Worm (Caenorhabditis elegans) whole organism, early embryonic: ENCODE data around the gene nhr-210.

Source experiments
- F13C5.2 ChIP-seq: sonication (generic microtip); optimal IDR thresholded peaks from 2 replicates; lab custom pipeline; 2017; ENCODE audit warnings: mild to moderate bottlenecking, missing genetic modification characterization, inconsistent platforms, missing compliant biosample characterization
- aly-1 ChIP-seq: sonication (generic microtip); optimal IDR thresholded peaks from 2 replicates; lab custom pipeline; 2016; ENCODE audit warnings: missing genetic modification characterization, missing compliant biosample characterization
- ama-1 ChIP-seq: fragments of 150-350 bp; optimal IDR thresholded peaks from 2 replicates; lab custom pipeline; 2014
- ceh-36 ChIP-seq: sonication (generic microtip); optimal IDR thresholded peaks from 2 replicates; lab custom pipeline; 2016; ENCODE audit warnings: missing genetic modification characterization, inconsistent platforms, missing compliant biosample characterization
- flt-1 ChIP-seq: fragments of 200-800 bp; sonication (Bioruptor generic); IDR thresholded peaks from 2 replicates; pipeline ENCODE4 v1.3.6; 2022; ENCODE audit warnings: missing genetic modification characterization, missing compliant biosample characterization
- hnd-1 ChIP-seq: sonication (generic microtip); optimal IDR thresholded peaks from 2 replicates; lab custom pipeline; 2016; ENCODE audit warnings: missing genetic modification characterization, missing compliant biosample characterization
- pes-1 ChIP-seq: fragments of 200-800 bp; sonication (Bioruptor generic); IDR thresholded peaks from 2 replicates; pipeline ENCODE4 v1.3.6; 2022; ENCODE audit warnings: missing genetic modification reagents, missing genetic modification characterization, missing compliant biosample characterization
- scrt-1 ChIP-seq: fragments of 200-800 bp; sonication (Bioruptor generic); IDR thresholded peaks from 2 replicates; pipeline ENCODE4 v1.3.6; 2022; ENCODE audit warnings: missing genetic modification characterization, missing compliant biosample characterization
- sea-1 ChIP-seq: fragments of 200-800 bp; sonication (Bioruptor generic); conservative IDR thresholded peaks from 2 replicates; pipeline ENCODE4 v1.3.6; 2022; ENCODE audit warnings: missing genetic modification characterization, missing compliant biosample characterization
- tbx-11 ChIP-seq: fragments of 200-800 bp; sonication (Bioruptor generic); IDR thresholded peaks from 2 replicates; pipeline ENCODE4 v1.3.6; 2022; ENCODE audit warnings: missing genetic modification characterization, missing compliant biosample characterization
- tra-4 ChIP-seq: sonication (generic microtip); optimal IDR thresholded peaks from 2 replicates; lab custom pipeline; 2017; ENCODE audit warnings: missing genetic modification characterization, missing compliant biosample characterization

ce11 chrV:489320-489719, 30.0 kb downstream of the nhr-210 start, which contains the start of gene nhr-106:
- TF ChIP-seq aly-1 = no peak
- TF ChIP-seq ama-1 = no peak
- no peak for TF ChIP-seq sea-1 (GFP tag; lab: Robert Waterston, UW)
- TF ChIP-seq tbx-11 (GFP tag; lab: Robert Waterston, UW) = no peak
- TF ChIP-seq scrt-1 = no peak
- no peak for TF ChIP-seq ceh-36 (tag; lab: Kevin White, UChicago)
- no peak for TF ChIP-seq tra-4 (tag; lab: Kevin White, UChicago)
- TF ChIP-seq F13C5.2 = no peak
- TF ChIP-seq pes-1 (GFP tag; lab: Robert Waterston, UW) = no peak
- no peak for TF ChIP-seq hnd-1 (tag; lab: Kevin White, UChicago)
- TF ChIP-seq flt-1 (GFP tag; lab: Robert Waterston, UW) = no peak
